Worm (Caenorhabditis elegans) whole organism, L3 larva: Measurements from ENCODE around the gene mccc-2.

ENCODE experiments used
- R02D3.7 ChIP-seq: fragments of 150-350 bp; optimal IDR thresholded peaks from 2 replicates; lab custom pipeline; 2014; ENCODE audit warnings: missing biosample characterization, missing genetic modification characterization
- ZK546.5 ChIP-seq: sonication (generic microtip); optimal IDR thresholded peaks from 2 replicates; lab custom pipeline; 2017; ENCODE audit warnings: missing biosample characterization, missing genetic modification characterization
- aly-2 ChIP-seq: fragments of 150-350 bp; optimal IDR thresholded peaks from 2 replicates; lab custom pipeline; 2014; ENCODE audit warnings: missing biosample characterization, missing genetic modification characterization
- ama-1 ChIP-seq: fragments of 150-350 bp; optimal IDR thresholded peaks from 2 replicates; lab custom pipeline; 2018
- ceh-28 ChIP-seq: fragments of 150-350 bp; optimal IDR thresholded peaks from 2 replicates; lab custom pipeline; 2014; ENCODE audit warnings: missing biosample characterization, missing genetic modification reagents, missing genetic modification characterization
- ceh-82 ChIP-seq: fragments of 150-350 bp; optimal IDR thresholded peaks from 2 replicates; lab custom pipeline; 2014; ENCODE audit warnings: missing biosample characterization, missing genetic modification characterization
- ceh-9 ChIP-seq: sonication (generic microtip); optimal IDR thresholded peaks from 2 replicates; lab custom pipeline; 2018; ENCODE audit warnings: missing biosample characterization, missing genetic modification characterization
- daf-12 ChIP-seq: fragments of 150-350 bp; optimal IDR thresholded peaks from 2 replicates; lab custom pipeline; 2014; ENCODE audit warnings: missing biosample characterization, missing genetic modification reagents, missing genetic modification characterization
- egl-27 ChIP-seq: sonication (generic microtip); optimal IDR thresholded peaks from 4 replicates; lab custom pipeline; 2017; ENCODE audit warnings: missing biosample characterization, missing genetic modification reagents, missing genetic modification characterization
- egl-5 ChIP-seq: fragments of 150-350 bp; optimal IDR thresholded peaks from 2 replicates; lab custom pipeline; 2017; ENCODE audit warnings: missing biosample characterization, missing genetic modification reagents, missing genetic modification characterization, inconsistent platforms
- elt-1 ChIP-seq: fragments of 150-350 bp; optimal IDR thresholded peaks from 2 replicates; lab custom pipeline; 2014; ENCODE audit warnings: missing biosample characterization, missing genetic modification characterization
- elt-3 ChIP-seq, 3 experiments: fragments of 150-350 bp in 1 of 3; sonication (generic microtip) in 2 of 3; optimal IDR thresholded peaks; 2 replicates in 2 of 3; 4 replicates in 1 of 3; lab custom pipeline; 2014 to 2017; ENCODE audit warnings: missing biosample characterization in 3 of 3, missing genetic modification characterization in 3 of 3
- eor-1 ChIP-seq, 2 experiments: fragments of 150-350 bp; optimal IDR thresholded peaks; 2 replicates each; lab custom pipeline; 2014 to 2018; ENCODE audit warnings: missing biosample characterization in 2 of 2, missing genetic modification characterization in 2 of 2
- fkh-2 ChIP-seq: fragments of 150-350 bp; optimal IDR thresholded peaks from 2 replicates; lab custom pipeline; 2014; ENCODE audit warnings: missing biosample characterization, missing genetic modification reagents, missing genetic modification characterization
- fos-1 ChIP-seq: fragments of 150-350 bp; optimal IDR thresholded peaks from 2 replicates; lab custom pipeline; 2014; ENCODE audit warnings: missing biosample characterization, missing genetic modification characterization
- hmg-11 ChIP-seq: sonication (generic microtip); optimal IDR thresholded peaks from 2 replicates; lab custom pipeline; 2016; ENCODE audit warnings: missing genetic modification characterization, missing compliant biosample characterization
- jun-1 ChIP-seq: fragments of 150-350 bp; optimal IDR thresholded peaks from 2 replicates; lab custom pipeline; 2014; ENCODE audit warnings: missing biosample characterization, missing genetic modification reagents, missing genetic modification characterization
- lin-15B ChIP-seq: fragments of 150-350 bp; optimal IDR thresholded peaks from 2 replicates; lab custom pipeline; 2014; ENCODE audit warnings: missing biosample characterization, missing genetic modification characterization
- lsy-12 ChIP-seq: sonication (generic microtip); optimal IDR thresholded peaks from 2 replicates; lab custom pipeline; 2016; ENCODE audit warnings: mild to moderate bottlenecking, missing genetic modification characterization, missing compliant biosample characterization
- mdl-1 ChIP-seq: fragments of 150-350 bp; optimal IDR thresholded peaks from 2 replicates; lab custom pipeline; 2014; ENCODE audit warnings: missing biosample characterization, missing genetic modification characterization
- nhr-11 ChIP-seq: fragments of 150-350 bp; optimal IDR thresholded peaks from 2 replicates; lab custom pipeline; 2014; ENCODE audit warnings: missing biosample characterization, missing genetic modification characterization
- nhr-12 ChIP-seq: fragments of 150-350 bp; optimal IDR thresholded peaks from 2 replicates; lab custom pipeline; 2014; ENCODE audit warnings: missing biosample characterization, missing genetic modification characterization
- nhr-23 ChIP-seq: fragments of 150-350 bp; optimal IDR thresholded peaks from 2 replicates; lab custom pipeline; 2014; ENCODE audit warnings: missing biosample characterization, missing genetic modification reagents, missing genetic modification characterization
- nhr-237 ChIP-seq: fragments of 150-350 bp; optimal IDR thresholded peaks from 2 replicates; lab custom pipeline; 2014; ENCODE audit warnings: missing biosample characterization, missing genetic modification characterization
- nhr-25 ChIP-seq: sonication (generic microtip); optimal IDR thresholded peaks from 2 replicates; lab custom pipeline; 2017; ENCODE audit warnings: missing biosample characterization, missing genetic modification characterization
- nhr-43 ChIP-seq: sonication (generic microtip); optimal IDR thresholded peaks from 2 replicates; lab custom pipeline; 2016; ENCODE audit warnings: mild to moderate bottlenecking, missing genetic modification characterization, missing compliant biosample characterization; ENCODE audit not compliant: poor library complexity, severe bottlenecking
- nhr-67 ChIP-seq: fragments of 150-350 bp; optimal IDR thresholded peaks from 2 replicates; lab custom pipeline; 2014; ENCODE audit warnings: missing biosample characterization, missing genetic modification characterization
- nhr-76 ChIP-seq: fragments of 150-350 bp; sonication (generic microtip); optimal IDR thresholded peaks from 5 replicates; lab custom pipeline; 2014; ENCODE audit warnings: missing biosample characterization, missing genetic modification characterization
- nhr-77 ChIP-seq: fragments of 150-350 bp; optimal IDR thresholded peaks from 2 replicates; lab custom pipeline; 2014; ENCODE audit warnings: missing biosample characterization, missing genetic modification characterization
- pha-4 ChIP-seq: fragments of 150-350 bp; optimal IDR thresholded peaks from 2 replicates; lab custom pipeline; 2014; ENCODE audit warnings: missing biosample characterization, missing genetic modification reagents, missing genetic modification characterization
- pqm-1 ChIP-seq: fragments of 150-350 bp; optimal IDR thresholded peaks from 2 replicates; lab custom pipeline; 2017; ENCODE audit warnings: missing biosample characterization, missing genetic modification characterization, inconsistent platforms
- sea-2 ChIP-seq: fragments of 150-350 bp; sonication (generic microtip); optimal IDR thresholded peaks from 4 replicates; lab custom pipeline; 2014; ENCODE audit warnings: missing biosample characterization, missing genetic modification reagents, missing genetic modification characterization
- snpc-4 ChIP-seq: fragments of 150-350 bp; optimal IDR thresholded peaks from 2 replicates; lab custom pipeline; 2014; ENCODE audit warnings: missing biosample characterization, missing genetic modification characterization
- tbx-2 ChIP-seq: sonication (generic microtip); optimal IDR thresholded peaks from 2 replicates; lab custom pipeline; 2016; ENCODE audit warnings: mild to moderate bottlenecking, missing genetic modification characterization, missing compliant biosample characterization
- unc-39 ChIP-seq: sonication (generic microtip); optimal IDR thresholded peaks from 4 replicates; lab custom pipeline; 2017; ENCODE audit warnings: missing biosample characterization, missing genetic modification characterization
- unc-62 ChIP-seq: fragments of 150-350 bp; sonication (generic microtip); optimal IDR thresholded peaks from 4 replicates; lab custom pipeline; 2014; ENCODE audit warnings: missing biosample characterization, missing genetic modification reagents, missing genetic modification characterization
- zag-1 ChIP-seq: fragments of 150-350 bp; optimal IDR thresholded peaks from 2 replicates; lab custom pipeline; 2014; ENCODE audit warnings: missing biosample characterization, missing genetic modification characterization
- ztf-11 ChIP-seq: fragments of 150-350 bp; optimal IDR thresholded peaks from 2 replicates; lab custom pipeline; 2014; ENCODE audit warnings: missing biosample characterization, missing genetic modification characterization
- ztf-4 ChIP-seq: fragments of 150-350 bp; optimal IDR thresholded peaks from 2 replicates; lab custom pipeline; 2014; ENCODE audit warnings: missing biosample characterization, missing genetic modification characterization

mccc-2 gene

ce11 chrIII:9118921-9119606 is 29.9 kb upstream of the mccc-2 start, which contains the start of gene ced-11:
Gene ced-11 (plus strand): TSS chrIII:9119556.
- TF ChIP-seq pha-4 (tag; lab: Kevin White, UChicago) = no peak
- no peak for TF ChIP-seq jun-1 (tag; lab: Kevin White, UChicago)
- TF ChIP-seq nhr-76 (tag; lab: Kevin White, UChicago) = no peak
- TF ChIP-seq daf-12 (tag; lab: Kevin White, UChicago) = no peak
- no peak for TF ChIP-seq hmg-11 (tag; lab: Kevin White, UChicago)
- no peak for TF ChIP-seq ZK546.5 (tag; lab: Kevin White, UChicago)
- TF ChIP-seq pqm-1 (tag; lab: Kevin White, UChicago) = no peak
- TF ChIP-seq unc-62 (GFP tag; lab: Kevin White, UChicago) = no peak
- TF ChIP-seq elt-1 (tag; lab: Kevin White, UChicago) = no peak
- no peak for TF ChIP-seq ztf-4 (tag; lab: Kevin White, UChicago)
- no peak for TF ChIP-seq nhr-77 (tag; lab: Kevin White, UChicago)
- no peak for TF ChIP-seq eor-1 (tag; optimal IDR thresholded peaks at IDR 0.05; lab: Kevin White, UChicago)
- no peak for TF ChIP-seq snpc-4 (tag; lab: Kevin White, UChicago)
- no peak for TF ChIP-seq nhr-12 (tag; lab: Kevin White, UChicago)
- no peak for TF ChIP-seq nhr-237
- TF ChIP-seq egl-5 (tag; lab: Kevin White, UChicago) = no peak
- no peak for TF ChIP-seq mdl-1 (tag; lab: Kevin White, UChicago)
- TF ChIP-seq egl-27 (tag; lab: Kevin White, UChicago) = no peak

- no peak for TF ChIP-seq eor-1 (tag; optimal IDR thresholded peaks at IDR 0.05; lab: Kevin White, UChicago)
- no peak for TF ChIP-seq nhr-67
- TF ChIP-seq zag-1 = no peak
- TF ChIP-seq R02D3.7 (tag; lab: Kevin White, UChicago) = no peak
- no peak for TF ChIP-seq egl-5 (tag; lab: Kevin White, UChicago)
Measured at ce11 chrIII:9118314-9118850, 29.2 kb upstream of the mccc-2 start, which contains the start of gene grl-11. Gene grl-11 (minus strand): TSS chrIII:9118364.

ce11 chrIII:9115745-9116144 is 26.6 kb upstream of the mccc-2 start:
- TF ChIP-seq nhr-43 (tag; lab: Kevin White, UChicago) (no peak), nhr-25 (tag; lab: Kevin White, UChicago) (no peak), nhr-76 (tag; lab: Kevin White, UChicago) (no peak), fos-1 (tag; lab: Kevin White, UChicago) (no peak), lsy-12 (tag; lab: Kevin White, UChicago) (no peak), ztf-11 (tag; lab: Kevin White, UChicago) (no peak), jun-1 (tag; lab: Kevin White, UChicago) (no peak), nhr-23 (tag; lab: Kevin White, UChicago) (no peak), egl-27 (tag; lab: Kevin White, UChicago) (no peak), nhr-12 (tag; lab: Kevin White, UChicago) (no peak), aly-2 (tag; lab: Kevin White, UChicago) (no peak), eor-1 (tag; optimal IDR thresholded peaks at IDR 0.05; lab: Kevin White, UChicago) (no peak), ceh-82 (tag; lab: Kevin White, UChicago) (no peak), ztf-4 (tag; lab: Kevin White, UChicago) (no peak), fkh-2 (no peak), unc-62 (GFP tag; lab: Kevin White, UChicago) (no peak), lin-15B (tag; lab: Kevin White, UChicago) (no peak), unc-39 (tag; lab: Kevin White, UChicago) (no peak), nhr-67 (no peak)

- no peak for TF ChIP-seq ceh-82 (tag; lab: Kevin White, UChicago)
- no peak for TF ChIP-seq nhr-76 (tag; lab: Kevin White, UChicago)
- no peak for TF ChIP-seq daf-12 (tag; lab: Kevin White, UChicago)
- TF ChIP-seq ama-1 (lab: Kevin White, UChicago) = no peak
- no peak for TF ChIP-seq ceh-28 (tag; lab: Kevin White, UChicago)
- no peak for TF ChIP-seq sea-2
- no peak for TF ChIP-seq R02D3.7 (tag; lab: Kevin White, UChicago)
- TF ChIP-seq mdl-1 (tag; lab: Kevin White, UChicago) = no peak
- no peak for TF ChIP-seq nhr-77 (tag; lab: Kevin White, UChicago)
- TF ChIP-seq ztf-4 (tag; lab: Kevin White, UChicago) = no peak
- no peak for TF ChIP-seq zag-1
- TF ChIP-seq elt-3 (tag; optimal IDR thresholded peaks at IDR 0.05; lab: Kevin White, UChicago) = no peak
- TF ChIP-seq ceh-9 = no peak
- TF ChIP-seq jun-1 (tag; lab: Kevin White, UChicago) = no peak
- TF ChIP-seq nhr-11 (tag; lab: Kevin White, UChicago) = no peak
- TF ChIP-seq unc-39 (tag; lab: Kevin White, UChicago) = no peak
- no peak for TF ChIP-seq pha-4 (tag; lab: Kevin White, UChicago)
- TF ChIP-seq lsy-12 (tag; lab: Kevin White, UChicago) = no peak
- TF ChIP-seq tbx-2 = no peak
- TF ChIP-seq, all 47 proteins: peak for 0
Measured at ce11 chrIII:9114649-9115048, 25.5 kb upstream of the mccc-2 start, which contains the start of gene ZK512.1. Gene ZK512.1 (plus strand): TSS chrIII:9114949.
